Worm (Caenorhabditis elegans): ENCODE results near the gene F07F6.1.

F07F6.1 gene

DNA sequence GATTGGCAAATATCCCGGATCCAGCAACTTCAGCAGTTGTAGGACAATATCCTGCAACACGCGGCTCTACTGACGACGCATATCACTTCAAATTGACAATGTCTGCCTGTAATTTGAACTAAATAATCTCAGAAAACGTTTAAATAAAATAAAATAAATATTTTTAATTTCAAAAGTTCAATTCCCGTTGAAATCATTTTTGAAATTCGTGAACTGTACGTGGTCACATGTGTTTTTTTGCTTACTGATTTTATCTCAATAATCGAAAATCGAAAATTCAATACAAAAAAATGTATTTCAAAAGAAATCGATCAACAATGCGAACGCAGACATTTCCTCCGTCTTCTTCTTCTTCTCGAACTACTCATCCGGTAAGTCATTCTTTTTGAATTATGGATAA, at the start of gene F07F6.1:
Gene F07F6.1, plus strand, starts transcription at position 301 of the 400 bp plus-strand sequence.
- TF ChIP-seq dao-5 (tag; optimal IDR thresholded peaks at IDR 0.05): no peak
- no peak for TF ChIP-seq him-1 (tag; optimal IDR thresholded peaks at IDR 0.05)
- TF ChIP-seq W03F9.2 (tag; optimal IDR thresholded peaks at IDR 0.05): no peak

DNA sequence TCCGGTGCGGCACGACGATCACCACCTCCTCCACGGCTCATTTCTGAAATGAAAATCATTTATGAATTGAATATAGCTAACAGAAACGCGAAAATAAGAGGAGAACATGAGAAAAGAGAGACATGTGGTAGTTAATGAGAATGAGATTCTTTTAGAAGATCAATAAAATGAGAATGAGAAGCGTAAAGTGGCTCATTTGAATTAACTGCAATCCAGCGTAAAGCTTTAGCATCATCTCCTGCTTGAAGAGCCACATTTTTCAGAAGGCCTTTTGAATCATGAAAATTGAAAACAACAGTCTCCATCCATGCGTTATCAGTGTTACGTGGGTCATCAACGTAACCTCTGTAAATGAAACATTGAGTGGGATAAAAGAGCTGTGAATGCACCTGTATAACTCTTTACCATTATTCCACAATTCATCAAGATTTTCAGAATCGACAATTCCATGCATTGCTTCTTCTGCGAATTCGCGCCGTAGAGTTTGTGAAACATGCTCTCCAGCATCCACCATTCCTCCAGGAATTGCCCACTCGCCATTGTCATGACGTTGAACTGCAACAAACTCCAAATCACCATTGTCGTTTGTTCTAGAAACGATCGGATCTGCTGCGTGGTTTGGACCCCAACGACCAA, 48.8 kb upstream of the F07F6.1 start, which contains the start of gene rsp-4:
Gene rsp-4, minus strand, starts transcription at position 51 of the 636 bp plus-strand sequence.
- no peak for TF ChIP-seq dao-5 (tag; optimal IDR thresholded peaks at IDR 0.05)
- no peak for TF ChIP-seq W03F9.2 (tag; optimal IDR thresholded peaks at IDR 0.05)

DNA sequence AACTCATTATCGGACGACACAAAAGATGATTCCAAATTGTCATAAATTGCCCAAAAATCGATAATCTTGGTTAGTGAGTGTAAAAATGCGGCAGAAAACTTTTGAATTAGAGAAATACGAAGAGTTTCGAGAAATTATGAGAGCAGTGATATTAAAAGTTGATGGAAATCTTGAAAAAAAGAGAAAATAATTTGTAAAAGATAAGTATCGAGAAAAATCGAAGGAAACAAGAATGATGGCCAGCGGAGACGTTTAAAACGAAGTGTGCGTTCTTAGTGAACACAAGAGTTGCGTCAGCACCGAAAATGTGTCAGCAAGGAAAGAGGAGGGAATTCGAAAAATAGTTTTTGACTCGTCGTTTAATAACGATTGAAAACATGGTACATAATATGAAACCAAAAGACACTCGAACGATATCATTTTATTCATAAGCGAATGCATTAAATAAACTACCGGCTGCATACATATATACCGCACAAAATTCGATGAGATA, 47.8 kb upstream of the F07F6.1 start, which contains the start of gene ndx-6:
Gene ndx-6, minus strand, starts transcription at position 51 of the 493 bp plus-strand sequence.
- TF ChIP-seq W03F9.2 (tag; optimal IDR thresholded peaks at IDR 0.05) (peak; percentile 72), dao-5 (tag; optimal IDR thresholded peaks at IDR 0.05) (no peak), him-1 (tag; optimal IDR thresholded peaks at IDR 0.05) (peak; percentile 24)

DNA sequence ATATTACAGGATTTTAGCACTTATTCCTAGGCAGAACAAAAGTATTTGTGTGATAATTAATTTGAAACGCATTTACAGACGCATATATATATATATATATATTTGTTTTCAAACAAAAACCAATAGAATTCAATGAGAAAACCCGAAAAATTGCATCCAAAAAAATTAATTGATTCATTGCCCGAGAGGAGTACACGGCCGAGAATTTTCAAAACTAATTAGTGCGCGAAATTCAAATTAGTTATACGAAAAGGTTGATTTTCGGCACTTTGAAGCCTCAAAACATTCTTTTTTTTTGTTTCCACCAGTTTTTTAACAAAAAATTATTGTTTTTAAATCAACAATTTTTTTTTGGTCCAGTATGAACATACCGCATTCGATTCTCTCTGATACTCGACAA, 46.2 kb upstream of the F07F6.1 start:
- TF ChIP-seq W03F9.2 (tag; optimal IDR thresholded peaks at IDR 0.05) (no peak), him-1 (tag; optimal IDR thresholded peaks at IDR 0.05) (no peak), dao-5 (tag; optimal IDR thresholded peaks at IDR 0.05) (no peak)

DNA sequence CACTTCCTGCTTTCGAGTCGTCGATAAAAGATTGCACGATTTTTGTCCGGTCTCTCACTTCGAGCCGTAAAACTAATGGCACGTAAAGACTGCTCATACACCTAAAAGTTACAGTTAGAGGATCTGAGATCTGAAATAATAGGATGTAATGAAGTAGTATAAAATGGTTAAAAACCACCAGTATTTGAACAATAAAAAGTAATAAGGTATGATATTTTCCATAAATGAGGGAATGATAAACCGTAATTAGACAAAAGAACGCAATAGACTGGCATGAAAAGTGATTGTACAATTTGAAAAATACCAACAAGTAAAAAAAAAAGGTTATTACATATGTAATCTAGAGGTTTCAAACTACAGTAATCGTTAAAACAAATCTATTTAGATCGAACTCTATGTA, 44.6 kb upstream of the F07F6.1 start, which contains the start of gene brap-2:
Gene brap-2, minus strand, starts transcription at position 101 of the 400 bp plus-strand sequence.
- no peak for TF ChIP-seq dao-5 (tag; optimal IDR thresholded peaks at IDR 0.05)
- TF ChIP-seq W03F9.2 (tag; optimal IDR thresholded peaks at IDR 0.05): no peak
- TF ChIP-seq him-1 (tag; optimal IDR thresholded peaks at IDR 0.05): no peak

DNA sequence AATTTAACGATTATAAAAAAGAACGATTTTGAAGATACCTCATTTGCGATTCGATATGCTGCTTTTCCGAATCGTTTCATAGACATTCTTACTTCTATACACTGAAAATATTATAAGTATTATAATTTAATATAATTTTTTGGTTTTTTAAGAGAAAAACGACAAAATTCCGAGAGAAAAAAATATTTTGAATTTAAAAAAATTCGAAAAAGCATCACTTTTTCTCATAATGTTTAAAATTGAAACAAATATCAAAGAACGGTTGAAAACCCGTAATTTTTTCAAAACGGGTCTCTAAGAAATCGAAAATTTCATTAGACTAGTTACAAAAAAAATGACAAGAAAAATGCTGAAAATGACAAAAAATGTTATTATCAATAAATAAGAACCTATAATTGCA, 42.1 kb upstream of the F07F6.1 start, which contains the start of gene pink-1:
Gene pink-1, minus strand, starts transcription at position 101 of the 400 bp plus-strand sequence.
- no peak for TF ChIP-seq him-1 (tag; optimal IDR thresholded peaks at IDR 0.05)
- TF ChIP-seq W03F9.2 (tag; optimal IDR thresholded peaks at IDR 0.05): no peak
- no peak for TF ChIP-seq dao-5 (tag; optimal IDR thresholded peaks at IDR 0.05)

DNA sequence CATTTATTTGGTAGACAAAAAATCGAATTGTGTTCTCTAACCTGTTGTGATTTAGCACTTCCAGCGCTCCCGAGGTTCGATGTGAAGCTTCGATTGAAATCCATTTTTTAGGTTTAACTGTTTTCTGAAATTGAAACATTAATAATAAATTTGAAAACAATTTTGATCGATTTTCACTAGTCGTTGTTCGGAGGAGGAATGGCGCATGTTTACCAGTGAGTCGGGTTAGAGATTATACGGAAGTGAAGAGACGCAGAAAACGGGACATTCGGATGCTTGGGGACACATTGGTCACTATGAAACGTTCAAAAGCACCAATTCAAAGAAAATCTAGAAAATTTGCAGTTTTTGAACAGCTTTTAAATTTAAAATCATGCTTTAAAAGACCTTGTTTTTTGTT, 38.9 kb upstream of the F07F6.1 start, which contains the start of gene fbxl-3:
Gene fbxl-3, minus strand, starts transcription at position 124 of the 400 bp plus-strand sequence.
- no peak for TF ChIP-seq dao-5 (tag; optimal IDR thresholded peaks at IDR 0.05)
- no peak for TF ChIP-seq him-1 (tag; optimal IDR thresholded peaks at IDR 0.05)
- TF ChIP-seq W03F9.2 (tag; optimal IDR thresholded peaks at IDR 0.05): no peak

DNA sequence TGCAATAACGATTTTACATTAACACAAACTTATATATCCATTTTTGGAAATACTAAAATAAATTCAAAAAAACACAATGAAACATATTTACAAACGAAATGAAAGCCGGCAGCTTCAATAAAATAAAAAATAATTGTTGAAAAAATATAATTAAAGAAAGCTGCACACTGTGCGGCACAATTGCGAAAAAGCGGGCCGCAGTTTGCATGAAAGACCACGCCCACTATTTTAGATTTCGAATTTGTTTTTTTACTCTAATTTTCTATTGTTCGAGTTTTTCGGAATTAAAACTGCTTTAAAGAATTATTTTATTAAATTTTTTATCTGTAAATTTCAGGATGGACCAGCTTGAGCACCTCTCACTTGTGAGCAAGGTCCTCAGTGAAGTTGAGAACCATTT, 38.5 kb upstream of the F07F6.1 start, which contains the start of gene mog-5:
Gene mog-5, plus strand, starts transcription at position 338 of the 400 bp plus-strand sequence.
- no peak for TF ChIP-seq W03F9.2 (tag; optimal IDR thresholded peaks at IDR 0.05)
- TF ChIP-seq him-1 (tag; optimal IDR thresholded peaks at IDR 0.05): no peak
- TF ChIP-seq dao-5 (tag; optimal IDR thresholded peaks at IDR 0.05): no peak

DNA sequence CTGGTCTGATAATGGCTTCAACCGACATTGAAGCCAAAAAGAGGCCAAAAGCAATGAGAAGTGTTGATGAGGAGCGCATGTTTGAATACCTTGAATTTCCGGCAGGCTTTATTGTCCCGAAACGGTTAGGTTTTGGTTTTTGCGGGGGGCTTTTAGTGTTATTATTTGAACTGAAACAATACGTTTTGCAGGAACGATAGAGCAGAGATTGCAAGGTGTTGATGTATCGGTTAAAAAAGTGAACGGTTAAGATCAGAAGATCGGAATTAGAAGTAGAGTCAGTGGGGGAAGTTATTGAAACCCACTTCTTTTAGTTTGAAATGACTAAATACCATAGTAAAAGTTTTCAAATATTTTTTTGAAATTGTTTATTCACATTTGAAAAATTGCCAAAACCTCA, 30.1 kb upstream of the F07F6.1 start, which contains the start of gene clec-141:
Gene clec-141, minus strand, starts transcription at position 101 of the 400 bp plus-strand sequence.
- TF ChIP-seq W03F9.2 (tag; optimal IDR thresholded peaks at IDR 0.05) (no peak), dao-5 (tag; optimal IDR thresholded peaks at IDR 0.05) (no peak), him-1 (tag; optimal IDR thresholded peaks at IDR 0.05) (no peak)

DNA sequence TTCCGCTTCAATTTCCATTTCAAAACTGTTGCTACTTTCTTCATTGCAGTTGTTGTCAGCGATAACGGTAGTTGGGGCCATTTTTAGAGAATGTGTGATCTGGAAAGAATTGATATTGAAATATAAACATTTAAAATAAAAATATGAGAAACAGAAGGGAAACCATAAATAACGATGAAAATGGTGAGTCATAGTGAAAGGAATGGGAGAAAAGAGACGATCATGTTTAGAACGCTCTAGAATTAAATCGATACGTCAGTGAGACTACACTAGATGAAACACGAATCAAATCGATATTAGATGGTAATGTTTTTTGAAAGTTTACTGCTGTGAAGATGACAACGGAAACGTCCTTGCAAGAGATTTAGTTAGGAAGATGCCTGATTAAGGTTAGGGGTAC, 28.8 kb upstream of the F07F6.1 start, which contains the start of the genes EEED8.12 and EEED8.4:
Gene EEED8.12, minus strand, starts transcription at position 101 of the 400 bp plus-strand sequence.
Gene EEED8.4, plus strand, starts transcription at position 396 of the 400 bp plus-strand sequence.
- TF ChIP-seq him-1 (tag; optimal IDR thresholded peaks at IDR 0.05) (no peak), dao-5 (tag; optimal IDR thresholded peaks at IDR 0.05) (no peak), W03F9.2 (tag; optimal IDR thresholded peaks at IDR 0.05) (no peak)

DNA sequence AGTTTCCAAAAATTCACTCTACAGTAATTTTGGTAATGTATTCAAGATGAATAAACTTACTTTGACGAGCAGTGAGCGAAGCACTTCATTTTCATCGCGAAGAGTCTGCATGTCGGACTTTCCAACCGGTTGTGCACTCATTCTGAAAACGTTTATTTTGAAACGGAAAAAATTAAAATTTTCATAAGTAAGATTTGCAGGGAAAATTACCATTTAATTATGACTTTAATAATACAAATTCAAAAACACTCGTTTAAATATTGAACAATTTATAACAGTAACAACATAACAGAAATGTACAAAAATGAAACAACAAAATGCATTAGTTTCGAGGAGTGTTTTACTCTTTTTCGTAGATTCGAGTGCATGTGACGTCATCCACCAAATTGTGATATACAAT, 25.2 kb upstream of the F07F6.1 start, which contains the start of the genes EEED8.13 and EEED8.18:
Gene EEED8.13, minus strand, starts transcription at position 101 of the 400 bp plus-strand sequence.
Gene EEED8.18, minus strand, starts transcription at position 144 of the 400 bp plus-strand sequence.
- TF ChIP-seq W03F9.2 (tag; optimal IDR thresholded peaks at IDR 0.05) (no peak), him-1 (tag; optimal IDR thresholded peaks at IDR 0.05) (no peak), dao-5 (tag; optimal IDR thresholded peaks at IDR 0.05) (no peak)

DNA sequence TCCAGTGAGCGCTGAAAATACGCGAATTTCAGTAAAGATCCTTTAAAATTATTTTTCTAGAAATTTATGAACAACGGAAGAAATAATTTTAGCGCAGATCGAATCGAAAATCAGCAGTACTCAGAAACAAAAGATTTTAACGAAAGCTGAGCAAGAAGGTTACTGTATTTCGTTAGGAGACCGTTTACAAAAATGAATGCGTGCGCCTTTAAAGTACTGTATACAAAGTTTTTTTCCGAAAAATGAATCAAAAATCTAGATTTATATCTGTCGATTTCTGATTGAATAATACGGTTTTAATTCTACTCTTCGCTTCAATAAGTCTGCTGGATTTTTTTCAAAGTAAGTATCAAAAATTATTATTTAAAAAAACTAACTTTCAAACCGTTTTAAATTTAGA, 23.6 kb upstream of the F07F6.1 start, which contains the start of the genes EEED8.14 and EEED8.3:
Gene EEED8.14, minus strand, starts transcription at position 13 of the 400 bp plus-strand sequence.
Gene EEED8.3, plus strand, starts transcription at position 237 of the 400 bp plus-strand sequence.
- TF ChIP-seq W03F9.2 (tag; optimal IDR thresholded peaks at IDR 0.05): no peak
- no peak for TF ChIP-seq dao-5 (tag; optimal IDR thresholded peaks at IDR 0.05)
- no peak for TF ChIP-seq him-1 (tag; optimal IDR thresholded peaks at IDR 0.05)

DNA sequence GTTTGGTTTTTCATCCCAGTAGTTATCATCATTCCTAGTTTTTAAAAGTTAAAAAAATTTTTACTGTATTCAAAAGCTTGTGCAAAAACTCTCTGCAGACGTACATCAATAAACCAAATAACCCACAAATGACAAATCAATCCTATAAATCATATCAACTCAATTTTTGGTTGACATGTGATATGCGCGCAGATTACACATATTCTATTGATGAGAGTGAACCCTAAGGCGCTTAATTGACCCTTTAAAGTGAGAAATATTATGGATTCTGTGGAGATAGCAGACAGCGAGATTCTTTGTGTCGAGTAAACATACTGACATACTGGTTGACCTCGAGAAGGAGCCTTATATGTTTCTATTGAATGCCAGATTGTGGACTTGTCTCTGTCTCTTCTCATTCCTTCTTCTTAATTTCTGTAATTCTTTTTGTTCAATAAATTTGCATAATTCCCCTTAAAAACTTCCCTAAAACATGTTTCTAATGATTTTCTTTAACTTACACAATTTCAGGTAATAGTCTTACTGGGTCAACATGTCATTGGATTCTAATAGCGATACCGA, 21.4 kb upstream of the F07F6.1 start, which contains the start of gene EEED8.2:
Gene EEED8.2, plus strand, starts transcription at position 511 of the 561 bp plus-strand sequence.
- TF ChIP-seq W03F9.2 (tag; optimal IDR thresholded peaks at IDR 0.05): no peak
- no peak for TF ChIP-seq dao-5 (tag; optimal IDR thresholded peaks at IDR 0.05)
- no peak for TF ChIP-seq him-1 (tag; optimal IDR thresholded peaks at IDR 0.05)

Measured in whole organism, L4/young adult.